Worm (Caenorhabditis elegans) whole organism, L3 larva: ENCODE results near the gene cyp-33D3.

Source experiments
- fkh-2 ChIP-seq: fragments of 150-350 bp; optimal IDR thresholded peaks from 2 replicates; lab custom pipeline; 2014; ENCODE audit warnings: missing biosample characterization, missing genetic modification reagents, missing genetic modification characterization
- nhr-237 ChIP-seq: fragments of 150-350 bp; optimal IDR thresholded peaks from 2 replicates; lab custom pipeline; 2014; ENCODE audit warnings: missing biosample characterization, missing genetic modification characterization
- nhr-28 ChIP-seq: fragments of 150-350 bp; optimal IDR thresholded peaks from 2 replicates; lab custom pipeline; 2014; ENCODE audit warnings: missing biosample characterization, missing genetic modification characterization

DNA sequence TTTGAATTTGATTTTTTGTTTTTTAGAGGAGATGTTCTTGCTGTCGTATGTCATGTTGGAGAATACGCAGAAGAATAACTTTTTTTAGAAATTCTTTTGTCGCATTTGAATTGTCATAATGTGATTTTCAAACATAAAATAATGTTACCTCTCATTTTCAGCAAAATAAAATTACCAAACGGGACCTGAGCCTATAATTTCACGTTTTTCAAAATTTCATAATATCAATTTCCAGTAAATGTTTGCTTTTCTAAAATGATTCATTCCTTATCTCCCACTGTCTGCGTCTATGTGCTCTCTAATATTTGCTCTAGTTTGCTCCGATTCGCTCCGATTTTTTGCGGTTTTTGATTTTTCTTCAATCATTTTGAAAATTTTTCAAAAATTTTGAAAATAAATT is 46.4 kb downstream of the cyp-33D3 start, which contains the start of gene nhr-231:
- TF ChIP-seq fkh-2 = no peak
- no peak for TF ChIP-seq nhr-28 (tag; lab: Kevin White, UChicago)
- TF ChIP-seq nhr-237 (tag; lab: Kevin White, UChicago) = no peak
